Fruit fly (Drosophila melanogaster) S2 (cell line): ENCODE data around the gene CG8117.

ENCODE experiments used
- CG8478 ChIP-seq: fragments of >200 bp; optimal IDR thresholded peaks from 2 replicates; lab custom pipeline; 2018
- CTCF ChIP-seq, 2 experiments: fragments of >200 bp; optimal IDR thresholded peaks; 2 replicates each; lab custom pipeline; 2018

- TF ChIP-seq CTCF (optimal IDR thresholded peaks at IDR 0.05; lab: Kevin White, UChicago) (no peak), CG8478 (no peak)
These were observed 5.5 kb downstream of the CG8117 start for dm6 chrX:15649507-15649906.
